Worm (Caenorhabditis elegans): ENCODE results near the gene srz-63.

DNA sequence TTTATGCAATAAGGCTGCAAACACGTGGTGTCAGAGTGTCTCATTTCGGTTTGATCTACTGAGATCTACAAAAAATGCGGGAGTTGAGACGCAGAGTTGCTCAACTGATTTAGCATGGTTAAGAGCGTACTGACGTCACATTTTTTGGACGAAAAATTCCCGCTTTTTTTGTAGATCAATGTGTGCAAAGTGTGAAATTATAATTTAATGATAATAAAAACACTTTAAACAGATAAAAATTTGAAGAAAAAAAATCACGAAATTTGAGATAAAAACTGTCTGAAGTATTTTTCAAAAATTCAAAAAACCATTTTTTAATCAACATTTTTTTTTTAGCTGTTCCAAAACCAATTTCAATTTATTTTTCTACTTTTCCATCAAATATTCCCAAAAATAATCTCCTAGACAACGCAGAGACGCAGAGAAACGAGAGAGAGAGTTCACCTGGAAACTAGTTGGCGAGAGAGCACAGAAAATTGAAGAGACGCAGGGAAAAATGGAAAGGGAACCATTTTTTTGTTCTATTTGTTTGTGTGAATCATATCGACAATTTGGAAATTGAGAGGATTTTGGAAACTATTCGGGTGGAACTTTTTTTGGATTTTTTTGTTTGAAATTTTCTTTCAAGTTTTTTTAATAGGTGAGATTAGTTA, 18.7 kb downstream of the srz-63 start:
- TF ChIP-seq cog-1 (tag; optimal IDR thresholded peaks at IDR 0.05): no peak
- no peak for TF ChIP-seq ztf-23 (GFP tag; IDR thresholded peaks at IDR 0.05)

Measured in whole organism, midembryonic.